Fruit fly (Drosophila melanogaster) whole organism, wandering third instar larva: Measurements from ENCODE around the gene CG7706.

ENCODE experiments used
- Abd-B ChIP-seq: fragments of >200 bp; optimal IDR thresholded peaks from 2 replicates; lab custom pipeline; 2017; ENCODE audit warnings: missing biosample characterization, missing genetic modification characterization
- CG9705 ChIP-seq: fragments of 200-800 bp; sonication (Bioruptor generic); optimal IDR thresholded peaks from 2 replicates; lab custom pipeline; 2018; ENCODE audit warnings: missing biosample characterization, mild to moderate bottlenecking, missing genetic modification characterization
- CrebA ChIP-seq: fragments of 200-800 bp; sonication (Bioruptor generic); optimal IDR thresholded peaks from 2 replicates; lab custom pipeline; 2016; ENCODE audit warnings: missing biosample characterization, mild to moderate bottlenecking, missing genetic modification characterization, borderline replicate concordance
- GATAd ChIP-seq: sonication (Bioruptor generic); optimal IDR thresholded peaks from 2 replicates; lab custom pipeline; 2016; ENCODE audit warnings: missing biosample characterization, missing genetic modification characterization
- HLH106 ChIP-seq: fragments of 200-800 bp; optimal IDR thresholded peaks from 3 replicates; lab custom pipeline; 2019; ENCODE audit warnings: missing biosample characterization, mild to moderate bottlenecking, missing genetic modification characterization, moderate library complexity
- Hnf4 ChIP-seq: fragments of 200-800 bp; sonication (Bioruptor generic); optimal IDR thresholded peaks from 2 replicates; lab custom pipeline; 2016; ENCODE audit warnings: missing biosample characterization, mild to moderate bottlenecking, missing genetic modification characterization
- Hr78 ChIP-seq: fragments of >200 bp; optimal IDR thresholded peaks from 2 replicates; lab custom pipeline; 2017; ENCODE audit warnings: missing biosample characterization, missing genetic modification characterization
- Hr83 ChIP-seq: fragments of 200-300 bp; sonication (Bioruptor generic); optimal IDR thresholded peaks from 2 replicates; lab custom pipeline; 2016; ENCODE audit warnings: missing biosample characterization, mild to moderate bottlenecking, missing genetic modification characterization, moderate library complexity; ENCODE audit not compliant: poor library complexity, severe bottlenecking
- Jra ChIP-seq: sonication (Bioruptor generic); optimal IDR thresholded peaks from 2 replicates; lab custom pipeline; 2016; ENCODE audit warnings: missing biosample characterization, missing genetic modification characterization
- Mio ChIP-seq: sonication (Bioruptor generic); optimal IDR thresholded peaks from 2 replicates; lab custom pipeline; 2016; ENCODE audit warnings: missing biosample characterization, missing genetic modification characterization
- Myc ChIP-seq: fragments of >200 bp; optimal IDR thresholded peaks from 2 replicates; lab custom pipeline; 2017
- N ChIP-seq: fragments of >200 bp; optimal IDR thresholded peaks from 2 replicates; lab custom pipeline; 2018; ENCODE audit warnings: missing biosample characterization, missing external identifiers, missing genetic modification characterization
- Rel ChIP-seq, 2 experiments: fragments of 200-800 bp; sonication (Bioruptor generic) in 1 of 2; optimal IDR thresholded peaks; 2 replicates in 1 of 2; 3 replicates in 1 of 2; lab custom pipeline; 2016 to 2019; ENCODE audit warnings: mild to moderate bottlenecking in 2 of 2, missing biosample characterization in 2 of 2, missing genetic modification characterization in 2 of 2, moderate library complexity in 1 of 2
- Vsx2 ChIP-seq: fragments of 200-300, 225-300 bp; sonication (Bioruptor generic); optimal IDR thresholded peaks from 2 replicates; lab custom pipeline; 2018; ENCODE audit warnings: missing biosample characterization, missing genetic modification characterization; ENCODE audit not compliant: partially characterized antibody
- br ChIP-seq: fragments of 200-800 bp; sonication (Bioruptor generic); optimal IDR thresholded peaks from 2 replicates; lab custom pipeline; 2016; ENCODE audit warnings: missing biosample characterization, missing genetic modification characterization
- dl ChIP-seq, 2 experiments: fragments of 175-275, 200-275 bp in 1 of 2; fragments of 200-275 bp in 1 of 2; sonication (Bioruptor generic); optimal IDR thresholded peaks; lab custom pipeline; 2018; ENCODE audit warnings: mild to moderate bottlenecking in 2 of 2, missing biosample characterization in 2 of 2, missing genetic modification characterization in 2 of 2, moderate library complexity in 2 of 2; ENCODE audit not compliant: partially characterized antibody in 2 of 2, insufficient read depth in 1 of 2
- dsf ChIP-seq: sonication (Bioruptor generic); optimal IDR thresholded peaks from 2 replicates; lab custom pipeline; 2016; ENCODE audit warnings: missing biosample characterization, missing genetic modification characterization, borderline replicate concordance
- ey ChIP-seq: fragments of 200-800 bp; sonication (Bioruptor generic); optimal IDR thresholded peaks from 2 replicates; lab custom pipeline; 2016; ENCODE audit warnings: missing biosample characterization, missing genetic modification characterization
- foxo ChIP-seq, 2 experiments: fragments of 200-800 bp; sonication (Bioruptor generic); optimal IDR thresholded peaks; 2 replicates in 1 of 2; 3 replicates in 1 of 2; lab custom pipeline; 2016 to 2017; ENCODE audit warnings: missing biosample characterization in 2 of 2, missing genetic modification characterization in 2 of 2
- fru ChIP-seq: fragments of 200-800 bp; sonication (Bioruptor generic); optimal IDR thresholded peaks from 3 replicates; lab custom pipeline; 2016; ENCODE audit warnings: missing biosample characterization, mild to moderate bottlenecking, missing genetic modification characterization
- h ChIP-seq: fragments of 200-800 bp; sonication (Bioruptor generic); optimal IDR thresholded peaks from 3 replicates; lab custom pipeline; 2016; ENCODE audit warnings: missing biosample characterization, mild to moderate bottlenecking, missing genetic modification characterization
- jim ChIP-seq: fragments of 175-275, 200-325 bp; sonication (Bioruptor generic); optimal IDR thresholded peaks from 2 replicates; lab custom pipeline; 2016; ENCODE audit warnings: missing biosample characterization, mild to moderate bottlenecking, missing genetic modification characterization
- pan ChIP-seq: fragments of >200 bp; optimal IDR thresholded peaks from 2 replicates; lab custom pipeline; 2017
- rgr ChIP-seq: fragments of 200-800 bp; sonication (Bioruptor generic); optimal IDR thresholded peaks from 3 replicates; lab custom pipeline; 2016; ENCODE audit warnings: missing biosample characterization, mild to moderate bottlenecking, missing genetic modification characterization
- sage ChIP-seq: fragments of 200-800 bp; sonication (Bioruptor generic); optimal IDR thresholded peaks from 2 replicates; lab custom pipeline; 2016; ENCODE audit warnings: missing biosample characterization, mild to moderate bottlenecking, missing genetic modification characterization
- sv ChIP-seq: fragments of 200-800 bp; sonication (Bioruptor generic); optimal IDR thresholded peaks from 3 replicates; lab custom pipeline; 2016; ENCODE audit warnings: missing biosample characterization, missing genetic modification characterization
- usp ChIP-seq: fragments of >200 bp; optimal IDR thresholded peaks from 2 replicates; lab custom pipeline; 2017; ENCODE audit warnings: missing biosample characterization, missing genetic modification characterization
- woc ChIP-seq: sonication (Bioruptor generic); optimal IDR thresholded peaks from 2 replicates; lab custom pipeline; 2016; ENCODE audit warnings: missing biosample characterization, mild to moderate bottlenecking, missing genetic modification characterization

CG7706 gene

DNA sequence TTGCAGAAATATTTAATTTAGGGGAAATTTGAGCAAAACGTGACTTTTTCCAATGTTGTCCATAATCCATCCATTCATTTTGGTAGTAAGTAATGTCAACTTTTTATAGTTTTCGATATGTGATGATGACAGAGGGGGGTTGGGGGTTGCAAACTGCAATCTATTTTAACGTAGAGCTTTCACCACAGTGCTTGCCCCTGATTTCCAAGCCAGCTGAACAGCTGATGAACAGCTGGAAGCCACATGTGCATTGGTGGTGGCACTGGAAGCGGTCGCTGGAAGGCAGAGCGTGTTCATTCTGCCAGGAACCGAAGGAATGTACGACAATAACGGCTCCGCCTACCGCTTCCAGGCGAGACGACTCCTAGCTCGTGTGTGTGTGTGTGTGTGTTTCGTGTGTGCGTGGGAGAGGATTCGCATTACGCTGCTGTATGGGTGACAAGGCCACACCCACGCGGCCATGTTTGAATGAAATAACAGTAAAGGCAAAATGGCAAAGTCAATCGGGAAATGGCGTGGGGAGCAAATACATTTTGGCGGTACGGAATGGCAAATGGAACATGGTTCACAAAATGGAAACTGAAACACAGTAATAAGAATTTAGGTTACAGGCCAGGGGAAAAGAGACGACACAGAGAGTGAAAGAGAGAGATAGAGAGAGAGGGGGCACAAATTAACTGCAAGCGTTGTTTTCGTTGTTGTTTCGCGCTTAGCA, 21.4 kb downstream of the CG7706 start:
- TF ChIP-seq h (no peak), dl (GFP tag; optimal IDR thresholded peaks at IDR 0.05; lab: Kevin White, UChicago; ENCODE audit: insufficient read depth in 1 of 2, partially characterized antibody in 2 of 2) (no peak)

DNA sequence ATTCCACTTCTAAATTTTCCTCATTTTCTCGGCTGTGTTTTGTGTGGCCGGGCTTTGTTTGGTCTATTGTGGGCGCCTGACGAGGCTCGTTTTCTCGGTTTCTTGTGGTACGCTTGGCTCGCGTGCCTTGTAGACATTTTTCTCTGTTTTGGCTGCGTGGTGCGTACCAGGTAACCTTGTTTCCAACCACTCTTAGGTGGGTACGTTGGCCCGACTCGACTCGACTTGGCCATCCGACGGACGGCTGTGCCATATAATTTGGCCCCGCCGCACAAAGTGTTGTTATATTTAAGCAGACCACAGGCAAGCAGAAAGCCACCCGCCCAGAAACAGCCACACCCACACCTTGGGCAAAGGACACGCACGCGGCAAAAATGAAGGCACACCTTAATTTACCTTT, 25.9 kb downstream of the CG7706 start:
- TF ChIP-seq Myc (lab: Kevin White, UChicago) (no peak), CrebA (GFP tag; lab: Kevin White, UChicago) (no peak), woc (GFP tag; lab: Kevin White, UChicago) (no peak), Abd-B (GFP tag; lab: Kevin White, UChicago) (no peak), sage (GFP tag; lab: Kevin White, UChicago) (no peak), N (no peak), dsf (no peak), foxo (GFP tag; optimal IDR thresholded peaks at IDR 0.05; lab: Kevin White, UChicago) (no peak), br (GFP tag; lab: Kevin White, UChicago) (no peak)

DNA sequence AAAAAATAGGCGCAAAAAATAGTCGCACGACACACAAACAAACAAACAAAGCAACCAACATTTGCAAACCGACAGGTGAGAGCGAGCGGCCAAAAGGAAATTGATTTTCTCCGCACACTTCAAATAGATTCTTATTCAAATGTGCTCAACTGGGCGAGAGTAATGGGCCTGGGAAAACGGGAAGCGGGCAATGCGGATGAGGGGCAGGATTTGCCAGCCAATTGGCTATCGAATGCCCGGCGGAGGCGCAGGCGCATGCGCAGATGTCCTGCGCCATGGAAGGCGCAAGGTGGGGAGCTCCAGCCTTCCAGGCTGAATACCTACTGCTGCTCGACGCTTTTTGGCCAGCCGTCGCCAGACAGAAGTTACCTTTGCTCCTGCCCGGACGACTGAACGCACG, 27.5 kb downstream of the CG7706 start, which contains the start of the genes ChAT and VAChT:
Gene ChAT, plus strand, starts transcription at position 352 of the 400 bp plus-strand sequence.
Gene VAChT, plus strand, starts transcription at position 352 of the 400 bp plus-strand sequence.
- no peak for TF ChIP-seq rgr (GFP tag; lab: Kevin White, UChicago)
- TF ChIP-seq ey (GFP tag; lab: Kevin White, UChicago), result no peak
- no peak for TF ChIP-seq Vsx2 (GFP tag; lab: Kevin White, UChicago)
- no peak for TF ChIP-seq Hr78 (GFP tag; lab: Kevin White, UChicago)
- no peak for TF ChIP-seq woc (GFP tag; lab: Kevin White, UChicago)
- no peak for TF ChIP-seq fru (GFP tag; lab: Kevin White, UChicago)

DNA sequence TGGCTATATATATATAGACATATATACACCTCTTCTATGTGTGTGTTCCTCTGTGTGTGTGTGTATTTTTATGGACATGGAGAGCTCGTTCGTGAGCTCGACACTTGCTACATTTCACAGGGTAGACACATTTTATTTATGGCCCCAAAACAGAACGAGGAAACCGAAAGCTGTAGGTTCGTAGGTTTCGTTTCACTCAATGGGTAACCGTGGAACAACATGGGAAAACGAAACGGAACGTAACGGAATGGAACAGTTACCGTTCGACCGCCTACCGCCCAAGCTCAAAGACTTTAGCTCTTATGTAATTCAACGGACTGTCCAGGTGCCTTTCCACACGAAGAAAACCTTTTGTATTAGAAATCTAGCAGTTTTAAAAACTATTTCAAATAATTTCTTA, 28.7 kb downstream of the CG7706 start:
- no peak for TF ChIP-seq pan (lab: Kevin White, UChicago)
- no peak for TF ChIP-seq CG9705 (GFP tag; lab: Kevin White, UChicago)
- TF ChIP-seq dl (GFP tag; optimal IDR thresholded peaks at IDR 0.05; lab: Kevin White, UChicago; ENCODE audit: insufficient read depth in 1 of 2, partially characterized antibody in 2 of 2), result no peak
- no peak for TF ChIP-seq Hnf4 (GFP tag; lab: Kevin White, UChicago)
- no peak for TF ChIP-seq Jra (GFP tag; lab: Kevin White, UChicago)
- TF ChIP-seq ey (GFP tag; lab: Kevin White, UChicago), result no peak
- no peak for TF ChIP-seq dsf
- TF ChIP-seq CrebA (GFP tag; lab: Kevin White, UChicago), result no peak
- no peak for TF ChIP-seq jim

DNA sequence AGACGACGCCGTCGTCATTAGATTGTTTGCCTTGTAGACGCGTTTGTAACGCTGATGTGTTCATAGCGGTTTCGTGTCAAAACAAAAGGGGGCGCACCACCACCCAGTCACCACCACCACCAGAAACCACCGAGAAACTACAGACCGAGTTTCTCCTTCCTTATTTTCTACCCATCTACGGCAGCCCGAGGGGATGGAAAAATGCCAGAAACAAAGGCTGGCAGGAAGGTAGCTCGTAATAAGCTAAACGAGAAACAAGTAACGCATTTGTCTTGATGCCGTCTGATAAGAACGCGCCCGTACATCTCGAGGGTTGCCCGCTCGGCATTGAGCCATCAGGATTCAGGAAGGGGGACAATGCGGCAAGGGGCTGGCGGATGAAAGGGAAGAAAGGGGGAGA, 29.9 kb downstream of the CG7706 start:
- TF ChIP-seq pan (lab: Kevin White, UChicago) (no peak), GATAd (GFP tag; lab: Kevin White, UChicago) (no peak), Rel (GFP tag; optimal IDR thresholded peaks at IDR 0.05; lab: Kevin White, UChicago) (no peak), Rel (tag; optimal IDR thresholded peaks at IDR 0.05; lab: Kevin White, UChicago) (no peak), rgr (GFP tag; lab: Kevin White, UChicago) (no peak), HLH106 (tag; lab: Kevin White, UChicago) (no peak), Abd-B (GFP tag; lab: Kevin White, UChicago) (no peak), h (no peak), sage (GFP tag; lab: Kevin White, UChicago) (no peak), CG9705 (GFP tag; lab: Kevin White, UChicago) (no peak), dsf (no peak), Mio (GFP tag; lab: Kevin White, UChicago) (no peak), Hnf4 (GFP tag; lab: Kevin White, UChicago) (no peak), sv (GFP tag; lab: Kevin White, UChicago) (no peak), jim (no peak), br (GFP tag; lab: Kevin White, UChicago) (no peak), Myc (lab: Kevin White, UChicago) (no peak), usp (GFP tag; lab: Kevin White, UChicago) (no peak), N (no peak), Jra (GFP tag; lab: Kevin White, UChicago) (no peak), Hr83 (GFP tag; lab: Kevin White, UChicago) (no peak)
